Worm (Caenorhabditis elegans) whole organism, L4 larva: ENCODE data around the gene Y54G11A.1.
A peak's percentile ranks its signal among the peaks of the same experiment; 100 is the strongest.

Experiments used
- D1046.2 ChIP-seq: fragments of 200-800 bp; sonication (Bioruptor generic); IDR thresholded peaks from 2 replicates; pipeline ENCODE4 v1.3.6; 2022; ENCODE audit warnings: missing genetic modification characterization, missing compliant biosample characterization
- F10B5.3 ChIP-seq: sonication (generic microtip); optimal IDR thresholded peaks from 2 replicates; lab custom pipeline; 2016; ENCODE audit warnings: mild to moderate bottlenecking, missing genetic modification characterization, missing compliant biosample characterization
- F44E2.7 ChIP-seq: fragments of 200-800 bp; sonication (Bioruptor generic); IDR thresholded peaks from 2 replicates; pipeline ENCODE4 v2.1.2; 2022; ENCODE audit warnings: missing genetic modification characterization, missing compliant biosample characterization
- T20F7.1 ChIP-seq: fragments of 200-800 bp; sonication (Bioruptor generic); optimal IDR thresholded peaks from 2 replicates; lab custom pipeline; 2018; ENCODE audit warnings: mild to moderate bottlenecking, missing genetic modification characterization, missing compliant biosample characterization
- T26A8.4 ChIP-seq: fragments of 200-800 bp; sonication (Bioruptor generic); IDR thresholded peaks from 2 replicates; pipeline ENCODE4 v1.3.6; 2022; ENCODE audit warnings: missing genetic modification characterization, missing compliant biosample characterization
- Y48G9A.11 ChIP-seq: fragments of 200-800 bp; sonication (Bioruptor generic); IDR thresholded peaks from 2 replicates; pipeline ENCODE4 v1.3.6; 2022; ENCODE audit warnings: missing genetic modification reagents, missing genetic modification characterization, missing compliant biosample characterization
- ZK546.5 ChIP-seq, 2 experiments: sonication (generic microtip); optimal IDR thresholded peaks; 2 replicates each; lab custom pipeline; 2017; ENCODE audit warnings: missing biosample characterization in 2 of 2, missing genetic modification characterization in 2 of 2
- aha-1 ChIP-seq: fragments of 150-350 bp; peaks from one replicate; lab custom pipeline; 2014; ENCODE audit warnings: missing biosample characterization, missing genetic modification characterization
- ama-1 ChIP-seq: fragments of 150-350 bp; optimal IDR thresholded peaks from 2 replicates; lab custom pipeline; 2014; ENCODE audit warnings: inconsistent platforms, mixed read lengths
- arid-1 ChIP-seq: fragments of 200-800 bp; sonication (Bioruptor generic); conservative IDR thresholded peaks from 2 replicates; pipeline ENCODE4 v1.3.6; 2022; ENCODE audit warnings: missing genetic modification reagents, missing genetic modification characterization, missing compliant biosample characterization
- attf-4 ChIP-seq: sonication (generic microtip); optimal IDR thresholded peaks from 3 replicates; lab custom pipeline; 2017; ENCODE audit warnings: missing biosample characterization, missing genetic modification characterization
- ceh-62 ChIP-seq: sonication (generic microtip); optimal IDR thresholded peaks from 2 replicates; lab custom pipeline; 2017; ENCODE audit warnings: missing biosample characterization, missing genetic modification characterization
- cey-2 ChIP-seq: sonication (generic microtip); optimal IDR thresholded peaks from 3 replicates; lab custom pipeline; 2017; ENCODE audit warnings: missing genetic modification characterization, mild to moderate bottlenecking, missing compliant biosample characterization, antibody characterized with exemption, borderline replicate concordance; ENCODE audit not compliant: insufficient read depth
- daf-12 ChIP-seq: fragments of 150-350 bp; optimal IDR thresholded peaks from 2 replicates; lab custom pipeline; 2014; ENCODE audit warnings: missing biosample characterization, missing genetic modification reagents, missing genetic modification characterization
- daf-16 ChIP-seq, 3 experiments: sonication (generic microtip); optimal IDR thresholded peaks; 2 replicates each; lab custom pipeline; 2016 to 2017; ENCODE audit warnings: missing genetic modification characterization in 3 of 3, missing genetic modification reagents in 3 of 3, mild to moderate bottlenecking in 2 of 3, missing compliant biosample characterization in 2 of 3, missing biosample characterization in 1 of 3, moderate library complexity in 1 of 3
- daf-19 ChIP-seq: fragments of 200-800 bp; sonication (Bioruptor generic); conservative IDR thresholded peaks from 2 replicates; pipeline ENCODE4 v1.3.6; 2022; ENCODE audit warnings: missing genetic modification characterization, missing compliant biosample characterization
- dmd-6 ChIP-seq: fragments of 200-800 bp; sonication (Bioruptor generic); IDR thresholded peaks from 2 replicates; pipeline ENCODE4 v1.3.6; 2022; ENCODE audit warnings: missing genetic modification reagents, missing genetic modification characterization, missing compliant biosample characterization
- dmd-8 ChIP-seq: fragments of 200-800 bp; sonication (Bioruptor generic); IDR thresholded peaks from 2 replicates; pipeline ENCODE4 v1.3.6; 2022; ENCODE audit warnings: missing genetic modification characterization, missing compliant biosample characterization
- dmd-9 ChIP-seq: fragments of 200-800 bp; sonication (Bioruptor generic); IDR thresholded peaks from 2 replicates; pipeline ENCODE4 v1.3.6; 2022; ENCODE audit warnings: missing genetic modification reagents, missing genetic modification characterization, missing compliant biosample characterization
- dpl-1 ChIP-seq: fragments of 150-350 bp; optimal IDR thresholded peaks from 2 replicates; lab custom pipeline; 2014; ENCODE audit warnings: missing biosample characterization, missing genetic modification reagents, missing genetic modification characterization
- egl-43 ChIP-seq: fragments of 200-800 bp; sonication (Bioruptor generic); IDR thresholded peaks from 2 replicates; pipeline ENCODE4 v1.3.6; 2022; ENCODE audit warnings: missing genetic modification reagents, missing genetic modification characterization, missing compliant biosample characterization
- lin-13 ChIP-seq: fragments of 150-350 bp; optimal IDR thresholded peaks from 2 replicates; lab custom pipeline; 2014; ENCODE audit warnings: missing biosample characterization, missing genetic modification reagents, missing genetic modification characterization
- lin-15B ChIP-seq: fragments of 150-350 bp; sonication (generic microtip); optimal IDR thresholded peaks from 3 replicates; lab custom pipeline; 2014; ENCODE audit warnings: missing biosample characterization, missing genetic modification characterization
- lin-38 ChIP-seq: fragments of 200-800 bp; sonication (Bioruptor generic); IDR thresholded peaks from 2 replicates; pipeline ENCODE4 v1.3.6; 2022; ENCODE audit warnings: missing genetic modification reagents, missing genetic modification characterization, missing compliant biosample characterization
- mxl-2 ChIP-seq: fragments of 200-800 bp; sonication (Bioruptor generic); conservative IDR thresholded peaks from 2 replicates; pipeline ENCODE4 v1.3.6; 2022; ENCODE audit warnings: missing genetic modification reagents, missing genetic modification characterization, missing compliant biosample characterization
- mxl-3 ChIP-seq: fragments of 200-800 bp; sonication (Bioruptor generic); optimal IDR thresholded peaks from 2 replicates; lab custom pipeline; 2018; ENCODE audit warnings: mild to moderate bottlenecking, missing genetic modification characterization, missing compliant biosample characterization
- nhr-41 ChIP-seq: fragments of 200-800 bp; sonication (Bioruptor generic); IDR thresholded peaks from 2 replicates; pipeline ENCODE4 v1.3.6; 2022; ENCODE audit warnings: missing genetic modification reagents, missing genetic modification characterization, missing compliant biosample characterization
- nhr-42 ChIP-seq: fragments of 200-800 bp; sonication (Bioruptor generic); IDR thresholded peaks from 2 replicates; pipeline ENCODE4 v1.3.6; 2022; ENCODE audit warnings: missing genetic modification characterization, missing compliant biosample characterization
- nhr-6 ChIP-seq: fragments of 150-350 bp; optimal IDR thresholded peaks from 2 replicates; lab custom pipeline; 2014; ENCODE audit warnings: missing biosample characterization, missing genetic modification characterization
- nhr-76 ChIP-seq: fragments of 150-350 bp; optimal IDR thresholded peaks from 2 replicates; lab custom pipeline; 2014; ENCODE audit warnings: missing biosample characterization, missing genetic modification characterization
- pha-4 ChIP-seq, 2 experiments: fragments of 150-350 bp in 1 of 2; fragments of 200-800 bp in 1 of 2; sonication (Bioruptor generic) in 1 of 2; IDR thresholded peaks in 1 of 2; optimal IDR thresholded peaks in 1 of 2; 2 replicates each; pipeline versions ENCODE4 v1.3.6 to Lab custom; 2014 to 2022; ENCODE audit warnings: missing genetic modification characterization in 2 of 2, missing genetic modification reagents in 2 of 2, missing biosample characterization in 1 of 2, missing compliant biosample characterization in 1 of 2
- php-3 ChIP-seq: fragments of 200-800 bp; sonication (Bioruptor generic); IDR thresholded peaks from 2 replicates; pipeline ENCODE4 v1.3.6; 2022; ENCODE audit warnings: missing genetic modification reagents, missing genetic modification characterization, missing compliant biosample characterization
- saeg-2 ChIP-seq: fragments of 200-800 bp; sonication (Bioruptor generic); IDR thresholded peaks from 2 replicates; pipeline ENCODE4 v1.3.6; 2022; ENCODE audit warnings: missing genetic modification reagents, missing genetic modification characterization, missing compliant biosample characterization
- set-16 ChIP-seq: fragments of 200-800 bp; sonication (Bioruptor generic); IDR thresholded peaks from 2 replicates; pipeline ENCODE4 v1.3.6; 2022; ENCODE audit warnings: missing genetic modification reagents, missing genetic modification characterization, missing compliant biosample characterization
- snpc-1.2 ChIP-seq: fragments of 200-800 bp; sonication (Bioruptor generic); IDR thresholded peaks from 2 replicates; pipeline ENCODE4 v1.3.6; 2022; ENCODE audit warnings: missing genetic modification reagents, missing genetic modification characterization, missing compliant biosample characterization
- spr-3 ChIP-seq: fragments of 200-800 bp; sonication (Bioruptor generic); optimal IDR thresholded peaks from 2 replicates; lab custom pipeline; 2018; ENCODE audit warnings: mild to moderate bottlenecking, missing genetic modification characterization, missing compliant biosample characterization
- unc-39 ChIP-seq: sonication (generic microtip); optimal IDR thresholded peaks from 2 replicates; lab custom pipeline; 2017; ENCODE audit warnings: missing biosample characterization, missing genetic modification characterization
- zfp-2 ChIP-seq: sonication (generic microtip); optimal IDR thresholded peaks from 2 replicates; lab custom pipeline; 2016; ENCODE audit warnings: mild to moderate bottlenecking, missing genetic modification characterization, missing compliant biosample characterization
- zfp-3 ChIP-seq: fragments of 200-800 bp; sonication (Bioruptor generic); conservative IDR thresholded peaks from 2 replicates; pipeline ENCODE4 v1.3.6; 2022; ENCODE audit warnings: missing genetic modification reagents, missing genetic modification characterization, missing compliant biosample characterization
- zip-11 ChIP-seq: fragments of 200-800 bp; sonication (Bioruptor generic); IDR thresholded peaks from 2 replicates; pipeline ENCODE4 v1.3.6; 2022; ENCODE audit warnings: missing genetic modification characterization, missing compliant biosample characterization
- zip-2 ChIP-seq: fragments of 150-350 bp; optimal IDR thresholded peaks from 2 replicates; lab custom pipeline; 2014; ENCODE audit warnings: missing biosample characterization, missing genetic modification characterization

Y54G11A.1 gene

ce11 chrII:14237245-14237806, 31.7 kb downstream of the Y54G11A.1 start:
- TF ChIP-seq dmd-8 (0 out of 2 replicates have a peak, but pooled peaks have one; percentile 3), daf-19 (no peak), zfp-3 (no peak), ama-1 (lab: Kevin White, UChicago) (no peak), nhr-6 (no peak), daf-12 (tag; lab: Kevin White, UChicago) (no peak), dmd-9 (GFP tag; lab: Robert Waterston, UW) (no peak), spr-3 (GFP tag; lab: Kevin White, UChicago) (peak; percentile 10), mxl-3 (no peak), php-3 (GFP tag; lab: Robert Waterston, UW) (no peak), F44E2.7 (GFP tag; lab: Robert Waterston, UW) (no peak), nhr-41 (no peak), egl-43 (GFP tag; lab: Robert Waterston, UW) (no peak), set-16 (GFP tag; lab: Robert Waterston, UW) (peak; percentile 96), Y48G9A.11 (no peak), pha-4 (GFP tag; IDR thresholded peaks at IDR 0.05; lab: Robert Waterston, UW) (no peak), pha-4 (tag; optimal IDR thresholded peaks at IDR 0.05; lab: Kevin White, UChicago) (no peak), snpc-1.2 (GFP tag; lab: Robert Waterston, UW) (no peak), zfp-2 (no peak)

ce11 chrII:14236569-14236968, 32.4 kb downstream of the Y54G11A.1 start:
- TF ChIP-seq daf-12 (tag; lab: Kevin White, UChicago) = no peak
- no peak for TF ChIP-seq D1046.2 (GFP tag; lab: Robert Waterston, UW)
- no peak for TF ChIP-seq attf-4
- no peak for TF ChIP-seq lin-15B (tag; lab: Kevin White, UChicago)
- TF ChIP-seq arid-1 (GFP tag; lab: Robert Waterston, UW) = no peak
- TF ChIP-seq lin-13 (GFP tag; lab: Kevin White, UChicago) = no peak
- no peak for TF ChIP-seq T20F7.1 (GFP tag; lab: Kevin White, UChicago)
- no peak for TF ChIP-seq zip-11 (GFP tag; lab: Robert Waterston, UW)
- TF ChIP-seq spr-3 (GFP tag; lab: Kevin White, UChicago) = no peak
- TF ChIP-seq mxl-2 (GFP tag; lab: Robert Waterston, UW) = no peak
- TF ChIP-seq zip-2 (tag; lab: Kevin White, UChicago) = no peak
- no peak for TF ChIP-seq ceh-62
- TF ChIP-seq cey-2 (tag; lab: Kevin White, UChicago) = no peak
- TF ChIP-seq dmd-9 (GFP tag; lab: Robert Waterston, UW) = no peak
- TF ChIP-seq daf-16 (GFP tag; optimal IDR thresholded peaks at IDR 0.05; lab: Kevin White, UChicago) = no peak
- no peak for TF ChIP-seq daf-16 (tag; optimal IDR thresholded peaks at IDR 0.05; lab: Kevin White, UChicago)
- no peak for TF ChIP-seq nhr-42 (GFP tag; lab: Robert Waterston, UW)
- no peak for TF ChIP-seq T26A8.4 (GFP tag; lab: Robert Waterston, UW)

ce11 chrII:14234375-14235102, 34.5 kb downstream of the Y54G11A.1 start:
- TF ChIP-seq lin-38 (GFP tag; lab: Robert Waterston, UW) (peak; percentile 26), dmd-6 (peak; percentile 33; the same call in 1 of the 2 replicates), mxl-3 (peak; percentile 53), Y48G9A.11 (no peak), saeg-2 (GFP tag; lab: Robert Waterston, UW) (no peak), dpl-1 (peak; percentile 46), F10B5.3 (tag; lab: Kevin White, UChicago) (no peak), nhr-76 (tag; lab: Kevin White, UChicago) (no peak), ama-1 (lab: Kevin White, UChicago) (peak; percentile 24), ZK546.5 (tag; optimal IDR thresholded peaks at IDR 0.05; lab: Kevin White, UChicago) (no peak), daf-16 (GFP tag; optimal IDR thresholded peaks at IDR 0.05; lab: Kevin White, UChicago) (no peak), daf-16 (tag; optimal IDR thresholded peaks at IDR 0.05; lab: Kevin White, UChicago) (peak; percentile 35), aha-1 (peak; percentile 53), unc-39 (no peak)
